Fruit fly (Drosophila melanogaster) whole organism, adult: ENCODE measurements around the gene plh.
A peak's percentile ranks its signal among the peaks of the same experiment; 100 is the strongest.

ENCODE experiments used
- CG11617 ChIP-seq: fragments of 200-800 bp; sonication (Bioruptor generic); optimal IDR thresholded peaks from 2 replicates; lab custom pipeline; 2017; ENCODE audit warnings: mild to moderate bottlenecking, missing biosample characterization, missing genetic modification reagents, missing genetic modification characterization
- CG12768 ChIP-seq: fragments of 200-800 bp; sonication (Bioruptor generic); optimal IDR thresholded peaks from 2 replicates; lab custom pipeline; 2017; ENCODE audit warnings: missing biosample characterization, missing genetic modification characterization, mild to moderate bottlenecking, moderate library complexity, missing genetic modification reagents
- CG14711 ChIP-seq: fragments of 200-800 bp; sonication (Bioruptor generic); optimal IDR thresholded peaks from 2 replicates; lab custom pipeline; 2018; ENCODE audit warnings: missing biosample characterization, mild to moderate bottlenecking, missing genetic modification characterization, moderate library complexity
- CG1620 ChIP-seq: fragments of 200-800 bp; sonication (Bioruptor generic); optimal IDR thresholded peaks from 2 replicates; lab custom pipeline; 2016; ENCODE audit warnings: missing biosample characterization, missing genetic modification characterization
- CG33017 ChIP-seq: fragments of 200-800 bp; sonication (Bioruptor generic); optimal IDR thresholded peaks from 2 replicates; lab custom pipeline; 2018; ENCODE audit warnings: missing biosample characterization, mild to moderate bottlenecking, missing genetic modification characterization, moderate library complexity
- CG5204 ChIP-seq: fragments of 200-800 bp; sonication (Bioruptor generic); optimal IDR thresholded peaks from 2 replicates; lab custom pipeline; 2016; ENCODE audit warnings: missing biosample characterization, missing genetic modification characterization
- CG7045 ChIP-seq: fragments of 200-800 bp; sonication (Bioruptor generic); optimal IDR thresholded peaks from 2 replicates; lab custom pipeline; 2017; ENCODE audit warnings: missing biosample characterization, mild to moderate bottlenecking, missing genetic modification characterization
- CG7101 ChIP-seq: fragments of 200-800 bp; sonication (Bioruptor generic); optimal IDR thresholded peaks from 2 replicates; lab custom pipeline; 2018; ENCODE audit warnings: missing biosample characterization, mild to moderate bottlenecking, missing genetic modification characterization, moderate library complexity
- Clk ChIP-seq: fragments of 200-800 bp; sonication (Bioruptor generic); optimal IDR thresholded peaks from 2 replicates; lab custom pipeline; 2017; ENCODE audit warnings: missing biosample characterization, missing genetic modification characterization
- Crg-1 ChIP-seq: fragments of 200-800 bp; sonication (Bioruptor generic); optimal IDR thresholded peaks from 2 replicates; lab custom pipeline; 2016; ENCODE audit warnings: missing biosample characterization, missing genetic modification characterization
- Hr96 ChIP-seq: fragments of 200-800 bp; sonication (Bioruptor generic); optimal IDR thresholded peaks from 2 replicates; lab custom pipeline; 2016; ENCODE audit warnings: missing biosample characterization, missing genetic modification characterization
- Mnt ChIP-seq: fragments of 200-800 bp; sonication (Bioruptor generic); optimal IDR thresholded peaks from 2 replicates; lab custom pipeline; 2016; ENCODE audit warnings: missing biosample characterization, mild to moderate bottlenecking, missing genetic modification characterization
- bab1 ChIP-seq: fragments of 200-800 bp; sonication (Bioruptor generic); optimal IDR thresholded peaks from 3 replicates; lab custom pipeline; 2019; ENCODE audit warnings: missing biosample characterization, mild to moderate bottlenecking, missing genetic modification characterization, moderate library complexity
- cic ChIP-seq: fragments of 200-800 bp; sonication (Bioruptor generic); optimal IDR thresholded peaks from 2 replicates; lab custom pipeline; 2017; ENCODE audit warnings: missing biosample characterization, mild to moderate bottlenecking, missing genetic modification characterization, moderate library complexity
- cnc ChIP-seq, 2 experiments: fragments of >200 bp; optimal IDR thresholded peaks; 2 replicates each; lab custom pipeline; 2017
- kay ChIP-seq: fragments of 200-800 bp; sonication (Bioruptor generic); peaks from one replicate; lab custom pipeline; 2016; ENCODE audit warnings: missing biosample characterization, missing genetic modification characterization, borderline replicate concordance
- ovo ChIP-seq: fragments of 200-800 bp; sonication (Bioruptor generic); optimal IDR thresholded peaks from 2 replicates; lab custom pipeline; 2016; ENCODE audit warnings: missing biosample characterization, missing genetic modification characterization
- pad ChIP-seq: fragments of 200-800 bp; sonication (Bioruptor generic); optimal IDR thresholded peaks from 3 replicates; lab custom pipeline; 2017; ENCODE audit warnings: missing biosample characterization, missing genetic modification characterization, mild to moderate bottlenecking, moderate library complexity, missing genetic modification reagents
- tj ChIP-seq: fragments of 200-800 bp; sonication (Bioruptor generic); optimal IDR thresholded peaks from 3 replicates; lab custom pipeline; 2017; ENCODE audit warnings: missing biosample characterization, mild to moderate bottlenecking, missing genetic modification characterization, moderate library complexity
- toe ChIP-seq: fragments of 200-800 bp; sonication (Bioruptor generic); optimal IDR thresholded peaks from 2 replicates; lab custom pipeline; 2016; ENCODE audit warnings: missing biosample characterization, missing genetic modification characterization

The plh gene

dm6 chr3R:5022426-5022825 lies 11.6 kb upstream of the plh start:
- no peak for TF ChIP-seq CG33017 (tag; lab: Kevin White, UChicago)
- TF ChIP-seq cic (GFP tag; lab: Kevin White, UChicago): no peak
- TF ChIP-seq CG7045 (GFP tag; lab: Kevin White, UChicago): no peak
- TF ChIP-seq tj (GFP tag; lab: Kevin White, UChicago): peak; percentile 45

dm6 chr3R:5021431-5021999 lies 10.7 kb upstream of the plh start:
- TF ChIP-seq pad (GFP tag; lab: Kevin White, UChicago) (peak; percentile 3), CG12768 (GFP tag; lab: Kevin White, UChicago) (no peak)

DNA sequence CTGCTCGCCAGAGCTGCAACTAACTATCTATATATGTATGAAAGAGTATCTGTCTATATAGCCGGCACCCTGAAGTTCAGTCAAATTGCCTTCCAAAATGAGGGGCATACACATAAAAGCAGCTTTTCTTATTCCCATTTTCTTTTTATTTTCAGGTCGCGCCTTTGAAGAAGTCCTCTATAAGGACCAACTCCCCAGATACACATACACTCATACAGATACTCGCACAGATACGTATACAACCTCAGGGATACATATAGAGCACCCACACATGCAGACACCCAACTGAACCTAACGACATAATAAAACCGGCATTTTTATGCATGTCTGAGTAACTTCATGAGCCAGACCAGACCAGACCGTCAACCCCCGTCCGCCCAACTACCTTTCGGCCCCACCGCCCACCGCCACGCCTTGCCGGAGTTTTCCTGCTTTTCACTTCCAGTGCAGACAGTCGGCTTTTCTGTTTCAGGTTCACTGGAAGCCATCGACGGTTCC lies 10.1 kb upstream of the plh start:
- TF ChIP-seq CG33017 (tag; lab: Kevin White, UChicago): no peak
- TF ChIP-seq CG7045 (GFP tag; lab: Kevin White, UChicago): no peak
- no peak for TF ChIP-seq CG1620
- TF ChIP-seq CG14711 (tag; lab: Kevin White, UChicago): no peak
- TF ChIP-seq tj (GFP tag; lab: Kevin White, UChicago): no peak
- TF ChIP-seq Mnt (GFP tag; lab: Kevin White, UChicago): no peak
- no peak for TF ChIP-seq Clk (GFP tag; lab: Kevin White, UChicago)
- no peak for TF ChIP-seq cic (GFP tag; lab: Kevin White, UChicago)
- TF ChIP-seq CG5204 (GFP tag; lab: Kevin White, UChicago): no peak
- no peak for TF ChIP-seq ovo (GFP tag; lab: Kevin White, UChicago)
- no peak for TF ChIP-seq CG11617
- TF ChIP-seq kay (GFP tag; lab: Kevin White, UChicago): no peak
- no peak for TF ChIP-seq pad (GFP tag; lab: Kevin White, UChicago)
- no peak for TF ChIP-seq Hr96 (GFP tag; lab: Kevin White, UChicago)
- no peak for TF ChIP-seq CG12768 (GFP tag; lab: Kevin White, UChicago)

- TF ChIP-seq toe (GFP tag; lab: Kevin White, UChicago): no peak
- TF ChIP-seq cnc (optimal IDR thresholded peaks at IDR 0.05; lab: Kevin White, UChicago): no peak
- TF ChIP-seq CG5204 (GFP tag; lab: Kevin White, UChicago): no peak
- TF ChIP-seq tj (GFP tag; lab: Kevin White, UChicago): no peak
- no peak for TF ChIP-seq CG12768 (GFP tag; lab: Kevin White, UChicago)
- no peak for TF ChIP-seq CG7101 (tag; lab: Kevin White, UChicago)
- TF ChIP-seq CG7045 (GFP tag; lab: Kevin White, UChicago): no peak
- TF ChIP-seq CG1620: no peak
- no peak for TF ChIP-seq kay (GFP tag; lab: Kevin White, UChicago)
- no peak for TF ChIP-seq Hr96 (GFP tag; lab: Kevin White, UChicago)
- no peak for TF ChIP-seq ovo (GFP tag; lab: Kevin White, UChicago)
- no peak for TF ChIP-seq CG14711 (tag; lab: Kevin White, UChicago)
- no peak for TF ChIP-seq Clk (GFP tag; lab: Kevin White, UChicago)
Observed at dm6 chr3R:5020287-5020686, 9.5 kb upstream of the plh start.

DNA sequence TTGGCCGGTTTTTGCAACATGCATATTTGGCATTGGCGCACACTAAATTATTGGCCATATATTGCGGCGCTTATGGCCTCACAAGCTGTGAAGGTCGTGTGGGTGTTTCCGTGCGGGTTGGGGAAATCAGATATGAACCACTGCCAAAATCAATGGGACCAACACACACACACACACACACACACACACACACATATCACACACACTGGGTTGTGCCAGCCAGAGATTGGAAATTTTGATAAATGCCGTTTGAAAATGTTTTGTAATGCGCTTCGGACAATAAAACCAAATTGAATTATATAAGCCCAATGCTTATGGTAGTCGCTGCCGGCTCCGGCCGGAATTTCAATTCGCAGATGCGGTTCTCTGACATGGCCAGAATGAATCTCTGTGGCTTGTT lies 8.6 kb upstream of the plh start:
- TF ChIP-seq toe (GFP tag; lab: Kevin White, UChicago) (no peak), Mnt (GFP tag; lab: Kevin White, UChicago) (no peak), CG1620 (no peak), pad (GFP tag; lab: Kevin White, UChicago) (no peak), cnc (optimal IDR thresholded peaks at IDR 0.05; lab: Kevin White, UChicago) (no peak), kay (GFP tag; lab: Kevin White, UChicago) (no peak), CG7045 (GFP tag; lab: Kevin White, UChicago) (no peak), CG11617 (no peak), CG5204 (GFP tag; lab: Kevin White, UChicago) (no peak), Crg-1 (no peak), CG14711 (tag; lab: Kevin White, UChicago) (no peak), CG12768 (GFP tag; lab: Kevin White, UChicago) (no peak), bab1 (GFP tag; lab: Kevin White, UChicago) (no peak), cic (GFP tag; lab: Kevin White, UChicago) (no peak), Hr96 (GFP tag; lab: Kevin White, UChicago) (no peak), tj (GFP tag; lab: Kevin White, UChicago) (no peak), Clk (GFP tag; lab: Kevin White, UChicago) (no peak), CG7101 (tag; lab: Kevin White, UChicago) (no peak)

dm6 chr3R:5018512-5019275 lies 7.9 kb upstream of the plh start:
- TF ChIP-seq tj (GFP tag; lab: Kevin White, UChicago) (peak; percentile 95), Hr96 (GFP tag; lab: Kevin White, UChicago) (no peak), Clk (GFP tag; lab: Kevin White, UChicago) (no peak), cnc (optimal IDR thresholded peaks at IDR 0.05; lab: Kevin White, UChicago) (no peak), kay (GFP tag; lab: Kevin White, UChicago) (peak; percentile 24)
